Worm (Caenorhabditis elegans) whole organism, midembryonic: ENCODE data around the gene gipc-2.

Source experiments
- T22C8.4 ChIP-seq: fragments of 200-800 bp; sonication (Bioruptor generic); IDR thresholded peaks from 2 replicates; pipeline ENCODE4 v1.3.6; 2022; ENCODE audit warnings: missing genetic modification characterization, missing compliant biosample characterization
- flt-1 ChIP-seq: fragments of 200-800 bp; sonication (Bioruptor generic); IDR thresholded peaks from 2 replicates; pipeline ENCODE4 v1.3.6; 2022; ENCODE audit warnings: missing genetic modification characterization, missing compliant biosample characterization
- klf-2 ChIP-seq: fragments of 200-800 bp; sonication (Bioruptor generic); conservative IDR thresholded peaks from 2 replicates; pipeline ENCODE4 v1.3.6; 2022; ENCODE audit warnings: missing genetic modification reagents, missing genetic modification characterization, missing compliant biosample characterization
- med-1 ChIP-seq: sonication (generic microtip); optimal IDR thresholded peaks from 2 replicates; lab custom pipeline; 2017; ENCODE audit warnings: missing genetic modification characterization, mild to moderate bottlenecking, missing compliant biosample characterization, antibody characterized with exemption, missing genetic modification reagents; ENCODE audit not compliant: insufficient read depth
- ref-1 ChIP-seq: fragments of 200-800 bp; sonication (Bioruptor generic); conservative IDR thresholded peaks from 2 replicates; pipeline ENCODE4 v1.3.6; 2022; ENCODE audit warnings: missing genetic modification reagents, missing genetic modification characterization, missing compliant biosample characterization
- tab-1 ChIP-seq: fragments of 200-800 bp; sonication (Bioruptor generic); IDR thresholded peaks from 2 replicates; pipeline ENCODE4 v1.3.6; 2022; ENCODE audit warnings: missing genetic modification characterization, missing compliant biosample characterization
- ztf-23 ChIP-seq: fragments of 200-800 bp; sonication (Bioruptor generic); IDR thresholded peaks from 2 replicates; pipeline ENCODE4 v1.3.6; 2022; ENCODE audit warnings: missing genetic modification reagents, missing genetic modification characterization, missing compliant biosample characterization
- ztf-29 ChIP-seq: fragments of 200-800 bp; sonication (Bioruptor generic); IDR thresholded peaks from 2 replicates; pipeline ENCODE4 v1.3.6; 2022; ENCODE audit warnings: missing genetic modification reagents, missing genetic modification characterization, missing compliant biosample characterization

ce11 chrIV:9982895-9983294 lies 44.6 kb downstream of the gipc-2 start, which contains the start of gene mam-2:
- TF ChIP-seq med-1 (no peak), klf-2 (GFP tag; lab: Robert Waterston, UW) (no peak), ztf-23 (GFP tag; lab: Robert Waterston, UW) (no peak), ztf-29 (GFP tag; lab: Robert Waterston, UW) (no peak), T22C8.4 (GFP tag; lab: Robert Waterston, UW) (no peak), flt-1 (GFP tag; lab: Robert Waterston, UW) (no peak), tab-1 (GFP tag; lab: Robert Waterston, UW) (no peak), ref-1 (no peak)
